Worm (Caenorhabditis elegans): ENCODE data around the gene tat-2.

Gene tat-2

ce11 chrIV:4846793-4847192 lies at the start of gene tat-2:
Gene tat-2, minus strand, starts transcription at chrIV:4846893.
- TF ChIP-seq flt-1 (GFP tag; IDR thresholded peaks at IDR 0.05) (no peak), T22C8.4 (GFP tag; IDR thresholded peaks at IDR 0.05) (no peak), ref-1 (GFP tag; conservative IDR thresholded peaks at IDR 0.05) (no peak), med-1 (GFP tag; optimal IDR thresholded peaks at IDR 0.05; ENCODE audit: insufficient read depth) (no peak), cog-1 (tag; optimal IDR thresholded peaks at IDR 0.05) (no peak), ztf-29 (GFP tag; IDR thresholded peaks at IDR 0.05) (no peak), ztf-23 (GFP tag; IDR thresholded peaks at IDR 0.05) (no peak)

ce11 chrIV:4890543-4890942 lies 43.9 kb upstream of the tat-2 start, which contains the start of gene T08B6.9:
Gene T08B6.9, plus strand, starts transcription at chrIV:4890843.
- no peak for TF ChIP-seq T22C8.4 (GFP tag; IDR thresholded peaks at IDR 0.05)
- TF ChIP-seq tab-1 (GFP tag; IDR thresholded peaks at IDR 0.05) = no peak
- no peak for TF ChIP-seq klf-2 (GFP tag; conservative IDR thresholded peaks at IDR 0.05)
- TF ChIP-seq ztf-29 (GFP tag; IDR thresholded peaks at IDR 0.05) = no peak

ce11 chrIV:4889613-4890012 lies 42.9 kb upstream of the tat-2 start, which contains the start of gene sgnh-1:
Gene sgnh-1, plus strand, starts transcription at chrIV:4889913.
- TF ChIP-seq ztf-29 (GFP tag; IDR thresholded peaks at IDR 0.05) (no peak), ref-1 (GFP tag; conservative IDR thresholded peaks at IDR 0.05) (no peak), tab-1 (GFP tag; IDR thresholded peaks at IDR 0.05) (no peak), ztf-23 (GFP tag; IDR thresholded peaks at IDR 0.05) (no peak), klf-2 (GFP tag; conservative IDR thresholded peaks at IDR 0.05) (no peak), flt-1 (GFP tag; IDR thresholded peaks at IDR 0.05) (no peak), med-1 (GFP tag; optimal IDR thresholded peaks at IDR 0.05; ENCODE audit: insufficient read depth) (no peak), T22C8.4 (GFP tag; IDR thresholded peaks at IDR 0.05) (no peak), cog-1 (tag; optimal IDR thresholded peaks at IDR 0.05) (no peak)

- TF ChIP-seq tab-1 (GFP tag; IDR thresholded peaks at IDR 0.05) (no peak), ztf-29 (GFP tag; IDR thresholded peaks at IDR 0.05) (no peak), klf-2 (GFP tag; conservative IDR thresholded peaks at IDR 0.05) (no peak), flt-1 (GFP tag; IDR thresholded peaks at IDR 0.05) (no peak), T22C8.4 (GFP tag; IDR thresholded peaks at IDR 0.05) (no peak), ref-1 (GFP tag; conservative IDR thresholded peaks at IDR 0.05) (no peak), cog-1 (tag; optimal IDR thresholded peaks at IDR 0.05) (no peak), med-1 (GFP tag; optimal IDR thresholded peaks at IDR 0.05; ENCODE audit: insufficient read depth) (no peak), ztf-23 (GFP tag; IDR thresholded peaks at IDR 0.05) (no peak)
Observed at ce11 chrIV:4887258-4887657, 40.6 kb upstream of the tat-2 start, which contains the start of gene T08B6.1. Gene T08B6.1, minus strand, starts transcription at chrIV:4887358.

ce11 chrIV:4885435-4885834 lies 38.7 kb upstream of the tat-2 start:
- TF ChIP-seq tab-1 (GFP tag; IDR thresholded peaks at IDR 0.05) = no peak
- peak; percentile 23; the same call in 1 of the 2 replicates for TF ChIP-seq flt-1 (GFP tag; IDR thresholded peaks at IDR 0.05)
- TF ChIP-seq cog-1 (tag; optimal IDR thresholded peaks at IDR 0.05) = no peak

- TF ChIP-seq med-1 (GFP tag; optimal IDR thresholded peaks at IDR 0.05; ENCODE audit: insufficient read depth) = no peak
- TF ChIP-seq ztf-29 (GFP tag; IDR thresholded peaks at IDR 0.05) = no peak
- TF ChIP-seq cog-1 (tag; optimal IDR thresholded peaks at IDR 0.05) = no peak
- TF ChIP-seq tab-1 (GFP tag; IDR thresholded peaks at IDR 0.05) = no peak
- no peak for TF ChIP-seq ztf-23 (GFP tag; IDR thresholded peaks at IDR 0.05)
Observed at ce11 chrIV:4883984-4884383, 37.3 kb upstream of the tat-2 start, which contains the start of gene str-166. Gene str-166, plus strand, starts transcription at chrIV:4884284.

ce11 chrIV:4880634-4881033 lies 33.9 kb upstream of the tat-2 start:
- no peak for TF ChIP-seq ref-1 (GFP tag; conservative IDR thresholded peaks at IDR 0.05)
- TF ChIP-seq flt-1 (GFP tag; IDR thresholded peaks at IDR 0.05) = 0 out of 2 replicates have a peak, but pooled peaks have one; percentile 11
- TF ChIP-seq tab-1 (GFP tag; IDR thresholded peaks at IDR 0.05) = peak; percentile 27; the same call in 1 of the 2 replicates

ce11 chrIV:4877102-4877501 lies 30.4 kb upstream of the tat-2 start, which contains the start of gene str-170:
Gene str-170, plus strand, starts transcription at chrIV:4877402.
- TF ChIP-seq cog-1 (tag; optimal IDR thresholded peaks at IDR 0.05) (no peak), ztf-29 (GFP tag; IDR thresholded peaks at IDR 0.05) (no peak), T22C8.4 (GFP tag; IDR thresholded peaks at IDR 0.05) (no peak), ref-1 (GFP tag; conservative IDR thresholded peaks at IDR 0.05) (no peak), ztf-23 (GFP tag; IDR thresholded peaks at IDR 0.05) (no peak), klf-2 (GFP tag; conservative IDR thresholded peaks at IDR 0.05) (no peak), tab-1 (GFP tag; IDR thresholded peaks at IDR 0.05) (no peak)

- TF ChIP-seq T22C8.4 (GFP tag; IDR thresholded peaks at IDR 0.05) (no peak), flt-1 (GFP tag; IDR thresholded peaks at IDR 0.05) (no peak), med-1 (GFP tag; optimal IDR thresholded peaks at IDR 0.05; ENCODE audit: insufficient read depth) (no peak), tab-1 (GFP tag; IDR thresholded peaks at IDR 0.05) (no peak), ztf-29 (GFP tag; IDR thresholded peaks at IDR 0.05) (no peak), cog-1 (tag; optimal IDR thresholded peaks at IDR 0.05) (no peak), klf-2 (GFP tag; conservative IDR thresholded peaks at IDR 0.05) (no peak), ztf-23 (GFP tag; IDR thresholded peaks at IDR 0.05) (no peak), ref-1 (GFP tag; conservative IDR thresholded peaks at IDR 0.05) (no peak)
Observed at ce11 chrIV:4874603-4875002, 27.9 kb upstream of the tat-2 start, which contains the start of gene str-174. Gene str-174, minus strand, starts transcription at chrIV:4874703.

ce11 chrIV:4870546-4870945 lies 23.9 kb upstream of the tat-2 start, which contains the start of gene str-175:
Gene str-175, minus strand, starts transcription at chrIV:4870646.
- no peak for TF ChIP-seq tab-1 (GFP tag; IDR thresholded peaks at IDR 0.05)
- TF ChIP-seq klf-2 (GFP tag; conservative IDR thresholded peaks at IDR 0.05) = no peak
- no peak for TF ChIP-seq med-1 (GFP tag; optimal IDR thresholded peaks at IDR 0.05; ENCODE audit: insufficient read depth)
- TF ChIP-seq ztf-29 (GFP tag; IDR thresholded peaks at IDR 0.05) = no peak
- TF ChIP-seq ref-1 (GFP tag; conservative IDR thresholded peaks at IDR 0.05) = no peak
- no peak for TF ChIP-seq flt-1 (GFP tag; IDR thresholded peaks at IDR 0.05)
- TF ChIP-seq T22C8.4 (GFP tag; IDR thresholded peaks at IDR 0.05) = no peak
- no peak for TF ChIP-seq cog-1 (tag; optimal IDR thresholded peaks at IDR 0.05)
- TF ChIP-seq ztf-23 (GFP tag; IDR thresholded peaks at IDR 0.05) = no peak
